Worm (Caenorhabditis elegans) whole organism, L3 larva: ENCODE results near the gene nsy-1.

Source experiments
- fkh-10 ChIP-seq: sonication (generic microtip); optimal IDR thresholded peaks from 2 replicates; lab custom pipeline; 2017; ENCODE audit warnings: missing biosample characterization, missing genetic modification reagents, missing genetic modification characterization
- nhr-12 ChIP-seq: fragments of 150-350 bp; optimal IDR thresholded peaks from 2 replicates; lab custom pipeline; 2014; ENCODE audit warnings: missing biosample characterization, missing genetic modification characterization
- nhr-28 ChIP-seq: fragments of 150-350 bp; optimal IDR thresholded peaks from 2 replicates; lab custom pipeline; 2014; ENCODE audit warnings: missing biosample characterization, missing genetic modification characterization
- nhr-76 ChIP-seq: fragments of 150-350 bp; sonication (generic microtip); optimal IDR thresholded peaks from 5 replicates; lab custom pipeline; 2014; ENCODE audit warnings: missing biosample characterization, missing genetic modification characterization
- skn-1 ChIP-seq: fragments of 150-350 bp; optimal IDR thresholded peaks from 2 replicates; lab custom pipeline; 2014; ENCODE audit warnings: missing biosample characterization, missing genetic modification characterization

- TF ChIP-seq skn-1: no peak
- no peak for TF ChIP-seq nhr-76
- TF ChIP-seq fkh-10 (GFP tag; lab: Kevin White, UChicago): no peak
- TF ChIP-seq nhr-12 (tag; lab: Kevin White, UChicago): no peak
- no peak for TF ChIP-seq nhr-28
These were observed 2.0 kb upstream of the nsy-1 start for ce11 chrII:5020513-5021081.
